Fruit fly (Drosophila melanogaster) whole organism, embryonic: ENCODE data around the gene Megf8.

ENCODE experiments used
- Aef1 ChIP-seq: fragments of 200-800 bp; sonication (Bioruptor generic); IDR thresholded peaks from 3 replicates; pipeline ENCODE4 v1.3.6; 2022; ENCODE audit warnings: missing biosample characterization, missing genetic modification characterization
- Asciz ChIP-seq: fragments of 200-800 bp; sonication (Bioruptor generic); optimal IDR thresholded peaks from 2 replicates; lab custom pipeline; 2017; ENCODE audit warnings: missing biosample characterization, mild to moderate bottlenecking, missing genetic modification characterization, missing genetic modification reagents
- Atf6 ChIP-seq: fragments of 200-800 bp; sonication (Bioruptor generic); IDR thresholded peaks from 2 replicates; pipeline ENCODE4 v1.3.6; 2022; ENCODE audit warnings: missing biosample characterization, missing genetic modification characterization
- CG10147 ChIP-seq: fragments of 200-800 bp; sonication (Bioruptor generic); optimal IDR thresholded peaks from 2 replicates; lab custom pipeline; 2019; ENCODE audit warnings: missing biosample characterization, mild to moderate bottlenecking, missing genetic modification characterization, moderate library complexity
- CG10321 ChIP-seq: fragments of 200-800 bp; sonication (Bioruptor generic); IDR thresholded peaks from 2 replicates; pipeline ENCODE4 v1.3.6; 2022; ENCODE audit warnings: missing biosample characterization, missing genetic modification characterization
- CG11398 ChIP-seq: fragments of 200-800 bp; sonication (Bioruptor generic); optimal IDR thresholded peaks from 2 replicates; lab custom pipeline; 2016; ENCODE audit warnings: missing biosample characterization, missing genetic modification characterization
- CG11504 ChIP-seq: fragments of 200-800 bp; sonication (Bioruptor generic); optimal IDR thresholded peaks from 3 replicates; lab custom pipeline; 2019; ENCODE audit warnings: missing biosample characterization, mild to moderate bottlenecking, missing genetic modification characterization, moderate library complexity
- CG12104 ChIP-seq: fragments of 200-800 bp; sonication (Bioruptor generic); optimal IDR thresholded peaks from 3 replicates; lab custom pipeline; 2016; ENCODE audit warnings: missing biosample characterization, missing genetic modification characterization
- CG12659 ChIP-seq: fragments of 200-800 bp; sonication (Bioruptor generic); optimal IDR thresholded peaks from 3 replicates; lab custom pipeline; 2017; ENCODE audit warnings: mild to moderate bottlenecking, missing biosample characterization, missing genetic modification reagents, missing genetic modification characterization
- CG14050 ChIP-seq: fragments of 200-800 bp; sonication (Bioruptor generic); IDR thresholded peaks from 3 replicates; pipeline ENCODE4 v1.3.6; 2022; ENCODE audit warnings: missing biosample characterization, missing genetic modification characterization
- CG15479 ChIP-seq: fragments of 200-800 bp; sonication (Bioruptor generic); optimal IDR thresholded peaks from 3 replicates; lab custom pipeline; 2019; ENCODE audit warnings: missing biosample characterization, mild to moderate bottlenecking, missing genetic modification characterization, moderate library complexity
- CG15696 ChIP-seq: fragments of 200-800 bp; sonication (Bioruptor generic); optimal IDR thresholded peaks from 2 replicates; lab custom pipeline; 2019; ENCODE audit warnings: missing biosample characterization, mild to moderate bottlenecking, missing genetic modification characterization, moderate library complexity
- CG18262 ChIP-seq: fragments of 200-800 bp; optimal IDR thresholded peaks from 3 replicates; lab custom pipeline; 2019; ENCODE audit warnings: missing biosample characterization, mild to moderate bottlenecking, missing genetic modification characterization, moderate library complexity
- CG18476 ChIP-seq: fragments of 200-800 bp; sonication (Bioruptor generic); optimal IDR thresholded peaks from 2 replicates; lab custom pipeline; 2016; ENCODE audit warnings: missing biosample characterization, mild to moderate bottlenecking, missing genetic modification characterization
- CG18764 ChIP-seq: fragments of 200-800 bp; sonication (Bioruptor generic); optimal IDR thresholded peaks from 3 replicates; lab custom pipeline; 2016; ENCODE audit warnings: missing biosample characterization, missing genetic modification characterization
- CG2199 ChIP-seq: fragments of 200-800 bp; sonication (Bioruptor generic); IDR thresholded peaks from 3 replicates; pipeline ENCODE4 v1.3.6; 2022; ENCODE audit warnings: missing biosample characterization, missing genetic modification characterization
- CG32772 ChIP-seq: fragments of 200-800 bp; sonication (Bioruptor generic); IDR thresholded peaks from 2 replicates; pipeline ENCODE4 v1.3.6; 2022; ENCODE audit warnings: missing biosample characterization, missing genetic modification characterization
- CG33213 ChIP-seq: fragments of 200-800 bp; sonication (Bioruptor generic); optimal IDR thresholded peaks from 3 replicates; lab custom pipeline; 2016; ENCODE audit warnings: missing biosample characterization, missing genetic modification characterization
- CG4820 ChIP-seq: fragments of 200-800 bp; sonication (Bioruptor generic); optimal IDR thresholded peaks from 3 replicates; lab custom pipeline; 2016; ENCODE audit warnings: missing biosample characterization, missing genetic modification characterization
- CG7963 ChIP-seq: fragments of 200-800 bp; sonication (Bioruptor generic); IDR thresholded peaks from 3 replicates; pipeline ENCODE4 v1.3.6; 2022; ENCODE audit warnings: missing biosample characterization, missing genetic modification characterization; ENCODE audit not compliant: partially characterized antibody
- CG8765 ChIP-seq: fragments of 200-800 bp; sonication (Bioruptor generic); IDR thresholded peaks from 2 replicates; pipeline ENCODE4 v1.3.6; 2022; ENCODE audit warnings: missing biosample characterization, missing genetic modification characterization
- CoRest ChIP-seq: fragments of 200-800 bp; sonication (Bioruptor generic); optimal IDR thresholded peaks from 3 replicates; lab custom pipeline; 2018; ENCODE audit warnings: missing biosample characterization, mild to moderate bottlenecking, missing genetic modification characterization, moderate library complexity
- CrebB ChIP-seq: fragments of 200-800 bp; sonication (Bioruptor generic); optimal IDR thresholded peaks from 3 replicates; lab custom pipeline; 2018; ENCODE audit warnings: missing biosample characterization, mild to moderate bottlenecking, missing genetic modification characterization
- ERR ChIP-seq: fragments of 200-800 bp; sonication (Bioruptor generic); optimal IDR thresholded peaks from 2 replicates; lab custom pipeline; 2016; ENCODE audit warnings: missing biosample characterization, missing genetic modification characterization
- Jarid2 ChIP-seq: fragments of 200-800 bp; sonication (Bioruptor generic); optimal IDR thresholded peaks from 3 replicates; lab custom pipeline; 2017; ENCODE audit warnings: mild to moderate bottlenecking, missing biosample characterization, missing genetic modification reagents, missing genetic modification characterization
- Lhr ChIP-seq: fragments of 200-800 bp; sonication (Bioruptor generic); optimal IDR thresholded peaks from 3 replicates; lab custom pipeline; 2017; ENCODE audit warnings: mild to moderate bottlenecking, missing biosample characterization, missing genetic modification reagents, missing genetic modification characterization
- Neu2 ChIP-seq: fragments of 200-800 bp; sonication (Bioruptor generic); optimal IDR thresholded peaks from 3 replicates; lab custom pipeline; 2016; ENCODE audit warnings: missing biosample characterization, missing genetic modification characterization, borderline replicate concordance
- Sox100B ChIP-seq: fragments of 200-800 bp; sonication (Bioruptor generic); optimal IDR thresholded peaks from 3 replicates; lab custom pipeline; 2018; ENCODE audit warnings: missing biosample characterization, mild to moderate bottlenecking, missing genetic modification characterization
- Sry-δ ChIP-seq: fragments of 200-800 bp; sonication (Bioruptor generic); optimal IDR thresholded peaks from 2 replicates; lab custom pipeline; 2016; ENCODE audit warnings: missing biosample characterization, missing genetic modification characterization
- Xbp1 ChIP-seq: fragments of 200-800 bp; sonication (Bioruptor generic); optimal IDR thresholded peaks from 3 replicates; lab custom pipeline; 2016; ENCODE audit warnings: missing biosample characterization, mild to moderate bottlenecking, missing genetic modification characterization
- ase ChIP-seq: fragments of 200-800 bp; sonication (Bioruptor generic); IDR thresholded peaks from 3 replicates; pipeline ENCODE4 v1.3.6; 2022; ENCODE audit warnings: missing biosample characterization, missing genetic modification characterization
- bsh ChIP-seq, 2 experiments: fragments of 200-800 bp; sonication (Bioruptor generic); optimal IDR thresholded peaks; 2 replicates each; lab custom pipeline; 2017 to 2018; ENCODE audit warnings: mild to moderate bottlenecking in 2 of 2, missing biosample characterization in 2 of 2, missing genetic modification characterization in 2 of 2, moderate library complexity in 1 of 2
- chinmo ChIP-seq: fragments of 200-800 bp; sonication (Bioruptor generic); IDR thresholded peaks from 4 replicates; pipeline ENCODE4 v1.3.6; 2022; ENCODE audit warnings: missing biosample characterization, missing genetic modification characterization; ENCODE audit not compliant: partially characterized antibody
- crp ChIP-seq, 2 experiments: fragments of 200-800 bp; sonication (Bioruptor generic); optimal IDR thresholded peaks; 2 replicates in 1 of 2; 3 replicates in 1 of 2; lab custom pipeline; 2017; ENCODE audit warnings: missing biosample characterization in 2 of 2, missing genetic modification characterization in 2 of 2, mild to moderate bottlenecking in 1 of 2, moderate library complexity in 1 of 2
- fu2 ChIP-seq: fragments of 200-800 bp; sonication (Bioruptor generic); optimal IDR thresholded peaks from 2 replicates; lab custom pipeline; 2016; ENCODE audit warnings: missing biosample characterization, missing genetic modification characterization
- gce ChIP-seq: fragments of 200-800 bp; sonication (Bioruptor generic); IDR thresholded peaks from 3 replicates; pipeline ENCODE4 v1.3.6; 2022; ENCODE audit warnings: missing biosample characterization, missing genetic modification characterization
- gsb-n ChIP-seq: fragments of 200-800 bp; sonication (Bioruptor generic); optimal IDR thresholded peaks from 3 replicates; lab custom pipeline; 2018; ENCODE audit warnings: missing biosample characterization, mild to moderate bottlenecking, missing genetic modification characterization
- hkb ChIP-seq, 2 experiments: fragments of 200-800 bp in 1 of 2; fragments of >200 bp in 1 of 2; sonication (Bioruptor generic) in 1 of 2; IDR thresholded peaks in 1 of 2; optimal IDR thresholded peaks in 1 of 2; 2 replicates each; pipeline versions ENCODE4 v1.3.6 to Lab custom; 2017 to 2022; ENCODE audit warnings: missing biosample characterization in 1 of 2, missing genetic modification characterization in 1 of 2
- ken ChIP-seq: fragments of 200-800 bp; sonication (Bioruptor generic); IDR thresholded peaks from 3 replicates; pipeline ENCODE4 v1.3.6; 2022; ENCODE audit warnings: missing biosample characterization, missing genetic modification characterization
- lbe ChIP-seq: fragments of 200-800 bp; sonication (Bioruptor generic); optimal IDR thresholded peaks from 2 replicates; lab custom pipeline; 2016; ENCODE audit warnings: missing biosample characterization, mild to moderate bottlenecking, missing genetic modification characterization
- lola ChIP-seq, 3 experiments: fragments of >200 bp in 2 of 3; fragments of 200-800 bp in 1 of 3; sonication (Bioruptor generic) in 1 of 3; optimal IDR thresholded peaks; 2 replicates each; lab custom pipeline; 2017 to 2019; ENCODE audit warnings: missing biosample characterization in 3 of 3, missing genetic modification characterization in 3 of 3, mild to moderate bottlenecking in 1 of 3, moderate library complexity in 1 of 3
- luna ChIP-seq: fragments of 200-800 bp; sonication (Bioruptor generic); optimal IDR thresholded peaks from 2 replicates; lab custom pipeline; 2016; ENCODE audit warnings: missing biosample characterization, missing genetic modification characterization
- slou ChIP-seq: fragments of 200-800 bp; sonication (Bioruptor generic); optimal IDR thresholded peaks from 3 replicates; lab custom pipeline; 2016; ENCODE audit warnings: missing biosample characterization, missing genetic modification characterization
- sr ChIP-seq: fragments of 200-800 bp; sonication (Bioruptor generic); IDR thresholded peaks from 3 replicates; pipeline ENCODE4 v1.3.6; 2022; ENCODE audit warnings: missing biosample characterization, missing genetic modification characterization
- tap ChIP-seq: fragments of 200-800 bp; optimal IDR thresholded peaks from 3 replicates; lab custom pipeline; 2019; ENCODE audit warnings: missing biosample characterization, mild to moderate bottlenecking, missing genetic modification characterization, moderate library complexity
- trem ChIP-seq: fragments of 200-800 bp; optimal IDR thresholded peaks from 3 replicates; lab custom pipeline; 2019; ENCODE audit warnings: missing biosample characterization, mild to moderate bottlenecking, missing genetic modification characterization, moderate library complexity
- unpg ChIP-seq: fragments of 200-800 bp; sonication (Bioruptor generic); optimal IDR thresholded peaks from 3 replicates; lab custom pipeline; 2018; ENCODE audit warnings: missing biosample characterization, mild to moderate bottlenecking, missing genetic modification characterization, moderate library complexity

The Megf8 gene

dm6 chr2L:8083427-8084295, 40.4 kb downstream of the Megf8 start (continued):
- TF ChIP-seq slou (GFP tag; lab: Kevin White, UChicago) (no peak), Sry-δ (GFP tag; lab: Kevin White, UChicago) (no peak), CG2199 (GFP tag; lab: Robert Waterston, UW) (peak; percentile 71; the same call in 1 of the 3 replicates), CrebB (tag; lab: Kevin White, UChicago) (no peak), trem (tag; lab: Kevin White, UChicago) (no peak), CG18262 (tag; lab: Kevin White, UChicago) (no peak), Xbp1 (GFP tag; lab: Kevin White, UChicago) (no peak), CG7963 (GFP tag; lab: Robert Waterston, UW) (no peak), ase (no peak), CG18764 (GFP tag; lab: Kevin White, UChicago) (no peak), CG14050 (no peak), lbe (no peak), CG18476 (GFP tag; lab: Kevin White, UChicago) (no peak), sr (no peak; the same call in 2 of the 3 replicates), CG32772 (GFP tag; lab: Robert Waterston, UW) (no peak), CoRest (tag; lab: Kevin White, UChicago) (no peak), crp (GFP tag; optimal IDR thresholded peaks at IDR 0.05; lab: Kevin White, UChicago) (no peak), Sox100B (GFP tag; lab: Kevin White, UChicago) (no peak), CG4820 (GFP tag; lab: Kevin White, UChicago) (no peak), lola (GFP tag; optimal IDR thresholded peaks at IDR 0.05; lab: Kevin White, UChicago) (peak in 1 of 3 experiments; percentile 93), CG10321 (no peak), Lhr (no peak), CG11504 (tag; lab: Kevin White, UChicago) (no peak), unpg (no peak), CG15696 (no peak), gsb-n (tag; lab: Kevin White, UChicago) (no peak), ken (GFP tag; lab: Robert Waterston, UW) (no peak), luna (no peak), tap (no peak), Aef1 (GFP tag; lab: Robert Waterston, UW) (no peak), CG11398 (no peak), chinmo (GFP tag; lab: Robert Waterston, UW) (0 out of 4 replicates have a peak, but pooled peaks have one; percentile 51), CG12659 (no peak), Asciz (GFP tag; lab: Kevin White, UChicago) (no peak), hkb (optimal IDR thresholded peaks at IDR 0.05; lab: Kevin White, UChicago) (no peak), hkb (GFP tag; IDR thresholded peaks at IDR 0.05; lab: Robert Waterston, UW) (no peak), CG12104 (GFP tag; lab: Kevin White, UChicago) (no peak), bsh (GFP tag; optimal IDR thresholded peaks at IDR 0.05; lab: Kevin White, UChicago) (no peak), CG15479 (GFP tag; lab: Kevin White, UChicago) (peak; percentile 20), CG33213 (GFP tag; lab: Kevin White, UChicago) (no peak), CG10147 (GFP tag; lab: Kevin White, UChicago) (no peak), Atf6 (0 out of 2 replicates have a peak, but pooled peaks have one; percentile 11), Jarid2 (GFP tag; lab: Kevin White, UChicago) (peak; percentile 48), ERR (GFP tag; lab: Kevin White, UChicago) (no peak), fu2 (GFP tag; lab: Kevin White, UChicago) (no peak), gce (GFP tag; lab: Robert Waterston, UW) (no peak), Neu2 (no peak), CG8765 (GFP tag; lab: Robert Waterston, UW) (no peak)
